Worm (Caenorhabditis elegans) whole organism, late embryonic: Measurements from ENCODE around the gene F58H1.8.

Source experiments
- C38D4.7 ChIP-seq: fragments of 200-800 bp; sonication (Bioruptor generic); optimal IDR thresholded peaks from 2 replicates; lab custom pipeline; 2018; ENCODE audit warnings: mild to moderate bottlenecking, missing genetic modification characterization, moderate library complexity, missing compliant biosample characterization
- F13H6.1 ChIP-seq: sonication (generic microtip); optimal IDR thresholded peaks from 2 replicates; lab custom pipeline; 2016; ENCODE audit warnings: missing genetic modification characterization, missing compliant biosample characterization
- ahr-1 ChIP-seq: sonication (generic microtip); optimal IDR thresholded peaks from 2 replicates; lab custom pipeline; 2016; ENCODE audit warnings: missing genetic modification characterization, missing compliant biosample characterization
- ama-1 ChIP-seq: fragments of 150-350 bp; optimal IDR thresholded peaks from 2 replicates; lab custom pipeline; 2014
- ceh-2 ChIP-seq: sonication (generic microtip); optimal IDR thresholded peaks from 2 replicates; lab custom pipeline; 2016; ENCODE audit warnings: missing genotype, missing genetic modification characterization, missing compliant biosample characterization
- ceh-22 ChIP-seq: sonication (generic microtip); optimal IDR thresholded peaks from 2 replicates; lab custom pipeline; 2017; ENCODE audit warnings: missing biosample characterization, missing genetic modification characterization
- ceh-24 ChIP-seq: sonication (generic microtip); optimal IDR thresholded peaks from 2 replicates; lab custom pipeline; 2016; ENCODE audit warnings: mild to moderate bottlenecking, missing genetic modification characterization, missing compliant biosample characterization
- ceh-34 ChIP-seq: sonication (generic microtip); optimal IDR thresholded peaks from 2 replicates; lab custom pipeline; 2016; ENCODE audit warnings: mild to moderate bottlenecking, missing genetic modification characterization, missing compliant biosample characterization
- ceh-9 ChIP-seq: sonication (generic microtip); optimal IDR thresholded peaks from 2 replicates; lab custom pipeline; 2016; ENCODE audit warnings: mild to moderate bottlenecking, missing genetic modification characterization, inconsistent platforms, missing compliant biosample characterization
- dmd-4 ChIP-seq: sonication (generic microtip); optimal IDR thresholded peaks from 2 replicates; lab custom pipeline; 2016; ENCODE audit warnings: borderline replicate concordance, missing genetic modification characterization, missing compliant biosample characterization
- dve-1 ChIP-seq: sonication (generic microtip); optimal IDR thresholded peaks from 2 replicates; lab custom pipeline; 2017; ENCODE audit warnings: antibody characterized with exemption, mild to moderate bottlenecking, missing genetic modification characterization, missing compliant biosample characterization
- elt-4 ChIP-seq: sonication (generic microtip); optimal IDR thresholded peaks from 2 replicates; lab custom pipeline; 2016; ENCODE audit warnings: missing genetic modification characterization, missing compliant biosample characterization
- ets-4 ChIP-seq: sonication (generic microtip); optimal IDR thresholded peaks from 2 replicates; lab custom pipeline; 2016; ENCODE audit warnings: missing genetic modification characterization, missing compliant biosample characterization
- eyg-1 ChIP-seq: sonication (generic microtip); optimal IDR thresholded peaks from 2 replicates; lab custom pipeline; 2016; ENCODE audit warnings: missing genotype, missing genetic modification characterization, missing compliant biosample characterization
- fkh-10 ChIP-seq: fragments of 150-350 bp; optimal IDR thresholded peaks from 2 replicates; lab custom pipeline; 2014; ENCODE audit warnings: missing biosample characterization, missing genetic modification reagents, missing genetic modification characterization
- gmeb-2 ChIP-seq: sonication (generic microtip); optimal IDR thresholded peaks from 2 replicates; lab custom pipeline; 2016; ENCODE audit warnings: missing genetic modification characterization, inconsistent platforms, missing compliant biosample characterization
- hlh-6 ChIP-seq: sonication (generic microtip); optimal IDR thresholded peaks from 2 replicates; lab custom pipeline; 2016; ENCODE audit warnings: missing genotype, missing genetic modification characterization, missing compliant biosample characterization
- hlh-8 ChIP-seq: sonication (generic microtip); optimal IDR thresholded peaks from 2 replicates; lab custom pipeline; 2016; ENCODE audit warnings: missing genotype, missing genetic modification characterization, missing compliant biosample characterization
- mec-3 ChIP-seq: sonication (generic microtip); optimal IDR thresholded peaks from 2 replicates; lab custom pipeline; 2016; ENCODE audit warnings: borderline replicate concordance, missing genetic modification characterization, missing compliant biosample characterization
- npax-4 ChIP-seq: sonication (generic microtip); optimal IDR thresholded peaks from 2 replicates; lab custom pipeline; 2016; ENCODE audit warnings: missing genetic modification characterization, missing compliant biosample characterization
- pax-1 ChIP-seq: fragments of 150-350 bp; optimal IDR thresholded peaks from 2 replicates; lab custom pipeline; 2014; ENCODE audit warnings: missing biosample characterization, missing genetic modification characterization
- pha-2 ChIP-seq: sonication (generic microtip); optimal IDR thresholded peaks from 2 replicates; lab custom pipeline; 2017; ENCODE audit warnings: mild to moderate bottlenecking, missing genetic modification characterization, missing compliant biosample characterization
- rnt-1 ChIP-seq: sonication (generic microtip); optimal IDR thresholded peaks from 2 replicates; lab custom pipeline; 2016; ENCODE audit warnings: missing genetic modification characterization, missing compliant biosample characterization
- sdc-2 ChIP-seq: sonication (generic microtip); optimal IDR thresholded peaks from 2 replicates; lab custom pipeline; 2016; ENCODE audit warnings: missing genotype, missing genetic modification characterization, missing compliant biosample characterization
- sox-4 ChIP-seq: sonication (generic microtip); optimal IDR thresholded peaks from 2 replicates; lab custom pipeline; 2017; ENCODE audit warnings: mild to moderate bottlenecking, missing genetic modification characterization, inconsistent platforms, missing compliant biosample characterization
- ttx-3 ChIP-seq: sonication (generic microtip); optimal IDR thresholded peaks from 2 replicates; lab custom pipeline; 2016; ENCODE audit warnings: missing genetic modification reagents, missing genetic modification characterization, missing compliant biosample characterization
- unc-42 ChIP-seq: sonication (generic microtip); optimal IDR thresholded peaks from 2 replicates; lab custom pipeline; 2016; ENCODE audit warnings: missing genotype, missing genetic modification characterization, missing compliant biosample characterization
- unc-55 ChIP-seq: sonication (generic microtip); optimal IDR thresholded peaks from 2 replicates; lab custom pipeline; 2017; ENCODE audit warnings: missing biosample characterization, missing genetic modification reagents, missing genetic modification characterization
- unc-86 ChIP-seq: sonication (generic microtip); optimal IDR thresholded peaks from 2 replicates; lab custom pipeline; 2016; ENCODE audit warnings: missing genetic modification characterization, missing compliant biosample characterization
- zip-5 ChIP-seq: sonication (generic microtip); optimal IDR thresholded peaks from 2 replicates; lab custom pipeline; 2016; ENCODE audit warnings: missing genetic modification characterization, missing compliant biosample characterization

The F58H1.8 gene

DNA sequence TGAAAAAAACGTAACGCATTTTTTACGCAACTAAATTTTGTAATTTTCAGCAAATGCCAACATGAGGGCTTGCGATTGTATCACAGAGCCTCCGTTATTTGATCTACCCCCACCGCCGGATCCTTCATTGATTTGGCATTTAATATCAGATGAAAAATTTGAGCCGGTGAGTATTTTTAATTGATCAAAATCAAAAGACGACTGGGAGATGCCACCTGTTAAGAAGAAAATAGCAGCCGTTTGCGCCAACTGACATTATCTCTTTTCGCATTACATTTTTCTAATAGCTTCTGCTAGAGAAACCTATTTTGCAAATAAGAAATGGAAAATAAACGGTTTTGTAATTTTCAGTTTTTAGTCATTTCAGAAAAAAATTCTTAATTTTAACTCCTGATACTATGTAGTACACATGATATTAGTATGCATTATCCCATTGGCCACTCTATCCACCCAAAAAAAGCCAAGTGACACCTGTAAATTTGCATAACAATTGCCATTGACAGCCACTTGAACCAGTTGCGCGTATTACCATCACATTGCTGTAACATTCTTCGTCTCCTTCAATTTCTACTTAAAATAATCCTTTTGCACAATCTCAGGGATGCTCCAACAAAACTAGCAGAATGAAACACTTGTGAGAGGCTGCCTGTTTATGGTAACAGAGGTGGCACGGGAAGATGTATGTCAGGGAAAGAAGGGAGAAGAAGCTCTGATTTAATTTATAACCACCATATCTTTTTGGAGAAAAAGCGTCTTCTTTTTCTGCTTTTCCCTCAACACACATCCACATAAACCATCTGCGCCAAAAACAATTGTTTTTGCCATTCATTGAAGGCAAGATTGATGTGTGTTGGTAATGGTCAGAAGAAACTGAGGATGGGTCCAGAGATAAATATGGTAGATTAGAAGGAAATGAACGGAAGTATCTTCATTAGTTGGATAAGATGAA lies 23.7 kb downstream of the F58H1.8 start, which contains the start of gene F58H1.5:
Gene F58H1.5, plus strand, starts transcription at position 51 of the 949 bp plus-strand sequence.
- TF ChIP-seq gmeb-2 (tag; lab: Kevin White, UChicago): no peak
- no peak for TF ChIP-seq hlh-8 (tag; lab: Kevin White, UChicago)
- TF ChIP-seq fkh-10 (GFP tag; lab: Kevin White, UChicago): no peak
- TF ChIP-seq ceh-22 (tag; lab: Kevin White, UChicago): no peak
- peak; percentile 87 for TF ChIP-seq unc-42 (tag; lab: Kevin White, UChicago)
- TF ChIP-seq C38D4.7 (GFP tag; lab: Kevin White, UChicago): no peak

ce11 chrV:11960084-11960830 lies 25.3 kb downstream of the F58H1.8 start:
- TF ChIP-seq hlh-6 (tag; lab: Kevin White, UChicago) (no peak), unc-55 (GFP tag; lab: Kevin White, UChicago) (peak; percentile 68)

DNA sequence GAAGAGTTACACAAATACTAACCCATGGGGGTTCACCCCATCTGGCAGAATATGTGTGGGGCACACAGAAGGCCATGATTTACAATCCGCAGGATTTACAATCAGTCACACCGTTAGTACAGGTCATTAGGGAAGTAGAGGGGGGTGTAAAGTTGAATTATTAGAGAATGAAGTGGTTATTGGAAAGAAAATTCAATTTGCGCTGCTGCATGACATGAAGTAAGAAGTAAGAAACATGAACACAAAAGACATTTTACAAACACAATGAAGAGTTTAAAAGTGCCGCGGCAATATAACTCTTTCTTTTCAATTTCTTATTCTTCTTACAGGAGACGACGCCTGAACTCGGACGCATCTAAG lies 25.9 kb downstream of the F58H1.8 start:
- no peak for TF ChIP-seq ceh-9 (tag; lab: Kevin White, UChicago)
- peak; percentile 63 for TF ChIP-seq unc-42 (tag; lab: Kevin White, UChicago)

- TF ChIP-seq hlh-8 (tag; lab: Kevin White, UChicago) (no peak), ama-1 (lab: Kevin White, UChicago) (no peak), ets-4 (no peak), hlh-6 (tag; lab: Kevin White, UChicago) (no peak), mec-3 (tag; lab: Kevin White, UChicago) (no peak), npax-4 (no peak), sox-4 (tag; lab: Kevin White, UChicago) (no peak), ceh-2 (no peak), ceh-34 (tag; lab: Kevin White, UChicago) (no peak), elt-4 (tag; lab: Kevin White, UChicago) (no peak), rnt-1 (tag; lab: Kevin White, UChicago) (no peak), ahr-1 (no peak)
- TF ChIP-seq, all 69 proteins: peak for 0
These were observed 29.8 kb downstream of the F58H1.8 start, which contains the start of gene F58H1.7 for ce11 chrV:11964723-11965122. F58H1.7 (minus strand) TSS chrV:11964823.

- TF ChIP-seq ceh-24 (tag; lab: Kevin White, UChicago) (no peak), zip-5 (no peak), F13H6.1 (tag; lab: Kevin White, UChicago) (no peak), pha-2 (no peak), dmd-4 (tag; lab: Kevin White, UChicago) (no peak), sdc-2 (tag; lab: Kevin White, UChicago) (no peak), pax-1 (tag; lab: Kevin White, UChicago) (no peak), npax-4 (no peak), ttx-3 (tag; lab: Kevin White, UChicago) (no peak), eyg-1 (no peak), dve-1 (no peak), unc-86 (tag; lab: Kevin White, UChicago) (no peak), ceh-9 (tag; lab: Kevin White, UChicago) (no peak)
These were observed 40.3 kb downstream of the F58H1.8 start, which contains the start of gene cpr-1 for ce11 chrV:11975233-11975632. cpr-1 (plus strand) TSS chrV:11975551.
